Worm (Caenorhabditis elegans) whole organism, late embryonic: ENCODE data around the gene B0507.6.

Experiments used
- K09A11.1 ChIP-seq: sonication (generic microtip); optimal IDR thresholded peaks from 2 replicates; lab custom pipeline; 2017; ENCODE audit warnings: antibody characterized with exemption, mild to moderate bottlenecking, missing genetic modification characterization, missing compliant biosample characterization; ENCODE audit not compliant: insufficient read depth
- ahr-1 ChIP-seq: sonication (generic microtip); optimal IDR thresholded peaks from 2 replicates; lab custom pipeline; 2016; ENCODE audit warnings: missing genetic modification characterization, missing compliant biosample characterization
- ceh-18 ChIP-seq: sonication (generic microtip); optimal IDR thresholded peaks from 2 replicates; lab custom pipeline; 2016; ENCODE audit warnings: missing genetic modification characterization, missing compliant biosample characterization
- ceh-31 ChIP-seq: sonication (generic microtip); optimal IDR thresholded peaks from 2 replicates; lab custom pipeline; 2016; ENCODE audit warnings: missing genetic modification characterization, missing compliant biosample characterization
- dmd-4 ChIP-seq: sonication (generic microtip); optimal IDR thresholded peaks from 2 replicates; lab custom pipeline; 2016; ENCODE audit warnings: borderline replicate concordance, missing genetic modification characterization, missing compliant biosample characterization
- fkh-10 ChIP-seq: fragments of 150-350 bp; optimal IDR thresholded peaks from 2 replicates; lab custom pipeline; 2014; ENCODE audit warnings: missing biosample characterization, missing genetic modification reagents, missing genetic modification characterization
- gmeb-2 ChIP-seq: sonication (generic microtip); optimal IDR thresholded peaks from 2 replicates; lab custom pipeline; 2016; ENCODE audit warnings: missing genetic modification characterization, inconsistent platforms, missing compliant biosample characterization
- hlh-30 ChIP-seq: sonication (generic microtip); optimal IDR thresholded peaks from 2 replicates; lab custom pipeline; 2017; ENCODE audit warnings: antibody characterized with exemption, missing genetic modification characterization, missing compliant biosample characterization; ENCODE audit not compliant: insufficient read depth
- mec-3 ChIP-seq: sonication (generic microtip); optimal IDR thresholded peaks from 2 replicates; lab custom pipeline; 2016; ENCODE audit warnings: borderline replicate concordance, missing genetic modification characterization, missing compliant biosample characterization
- pag-3 ChIP-seq: sonication (generic microtip); optimal IDR thresholded peaks from 2 replicates; lab custom pipeline; 2016; ENCODE audit warnings: missing compliant biosample characterization, missing genetic modification characterization, borderline replicate concordance
- pha-4 ChIP-seq: fragments of 150-350 bp; optimal IDR thresholded peaks from 2 replicates; lab custom pipeline; 2018; ENCODE audit warnings: missing biosample characterization, missing genetic modification reagents, missing genetic modification characterization
- pqm-1 ChIP-seq: sonication (generic microtip); optimal IDR thresholded peaks from 2 replicates; lab custom pipeline; 2016; ENCODE audit warnings: missing genetic modification characterization, missing compliant biosample characterization
- rnt-1 ChIP-seq: sonication (generic microtip); optimal IDR thresholded peaks from 2 replicates; lab custom pipeline; 2016; ENCODE audit warnings: missing genetic modification characterization, missing compliant biosample characterization
- tbx-2 ChIP-seq: sonication (generic microtip); optimal IDR thresholded peaks from 2 replicates; lab custom pipeline; 2016; ENCODE audit warnings: missing genetic modification characterization, missing compliant biosample characterization
- tbx-7 ChIP-seq: sonication (generic microtip); optimal IDR thresholded peaks from 2 replicates; lab custom pipeline; 2016; ENCODE audit warnings: missing genotype, missing genetic modification characterization, missing compliant biosample characterization

The B0507.6 gene

DNA sequence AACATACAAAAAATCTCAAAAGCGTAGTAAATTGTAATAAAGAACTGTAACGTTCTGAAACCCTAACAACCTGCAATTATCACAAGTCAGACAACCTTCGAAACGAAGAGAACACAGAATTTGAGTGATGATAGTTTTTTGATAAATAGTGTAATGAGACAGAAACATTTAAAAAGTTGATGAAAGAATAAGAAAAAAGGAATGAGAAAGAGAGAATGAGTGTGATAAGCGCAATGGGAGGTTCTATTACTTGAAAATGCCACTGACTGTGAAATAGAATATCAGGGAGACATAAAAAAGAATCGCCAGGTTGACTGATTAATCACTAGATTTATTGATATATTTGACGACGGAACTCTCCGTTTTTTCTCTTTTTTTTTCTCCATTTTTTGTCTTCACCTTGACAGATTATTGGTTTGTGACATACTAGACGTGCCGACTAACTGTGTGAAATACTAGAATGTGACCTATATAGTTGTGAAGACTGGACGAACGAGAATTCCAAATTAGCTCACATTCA lies 53.4 kb downstream of the B0507.6 start:
- TF ChIP-seq pqm-1: no peak
- no peak for TF ChIP-seq mec-3
- no peak for TF ChIP-seq K09A11.1 (tag; lab: Kevin White, UChicago)
- no peak for TF ChIP-seq hlh-30
- TF ChIP-seq ceh-18: no peak
- no peak for TF ChIP-seq pha-4 (tag; lab: Kevin White, UChicago)
- no peak for TF ChIP-seq fkh-10 (GFP tag; lab: Kevin White, UChicago)
- no peak for TF ChIP-seq gmeb-2 (tag; lab: Kevin White, UChicago)
- no peak for TF ChIP-seq rnt-1 (tag; lab: Kevin White, UChicago)
- TF ChIP-seq dmd-4: no peak
- no peak for TF ChIP-seq tbx-2 (tag; lab: Kevin White, UChicago)
- TF ChIP-seq ceh-31 (tag; lab: Kevin White, UChicago): no peak
- no peak for TF ChIP-seq ahr-1 (tag; lab: Kevin White, UChicago)
- TF ChIP-seq tbx-7 (tag; lab: Kevin White, UChicago): no peak
- no peak for TF ChIP-seq pag-3
